Worm (Caenorhabditis elegans): ENCODE measurements around the gene Y104H12D.2.
A peak's percentile ranks its signal among the peaks of the same experiment; 100 is the strongest.

ce11 chrIV:1221167-1221566 lies 43.3 kb downstream of the Y104H12D.2 start, which contains the start of gene W09G12.10:
- TF ChIP-seq nfya-1 (tag; optimal IDR thresholded peaks at IDR 0.05; ENCODE audit: insufficient read depth) (peak; percentile 4), sea-2 (GFP tag; optimal IDR thresholded peaks at IDR 0.05) (no peak), unc-62 (GFP tag; optimal IDR thresholded peaks at IDR 0.05) (no peak), nhr-43 (tag; optimal IDR thresholded peaks at IDR 0.05; ENCODE audit: poor library complexity, severe bottlenecking) (no peak), elt-1 (tag; optimal IDR thresholded peaks at IDR 0.05) (no peak), egl-5 (tag; optimal IDR thresholded peaks at IDR 0.05) (peak; percentile 50), unc-39 (tag; optimal IDR thresholded peaks at IDR 0.05) (no peak), nhr-76 (tag; optimal IDR thresholded peaks at IDR 0.05) (no peak)

Measured in whole organism, L3 larva.